Worm (Caenorhabditis elegans) whole organism, L4/young adult: ENCODE measurements around the gene F08D12.7.

Experiments
- W03F9.2 ChIP-seq: fragments of 150-350 bp; optimal IDR thresholded peaks from 2 replicates; lab custom pipeline; 2014; ENCODE audit warnings: missing biosample characterization, missing genetic modification characterization
- him-1 ChIP-seq: sonication (generic microtip); optimal IDR thresholded peaks from 2 replicates; lab custom pipeline; 2016; ENCODE audit warnings: missing genotype, missing genetic modification reagents, missing genetic modification characterization, missing compliant biosample characterization

DNA sequence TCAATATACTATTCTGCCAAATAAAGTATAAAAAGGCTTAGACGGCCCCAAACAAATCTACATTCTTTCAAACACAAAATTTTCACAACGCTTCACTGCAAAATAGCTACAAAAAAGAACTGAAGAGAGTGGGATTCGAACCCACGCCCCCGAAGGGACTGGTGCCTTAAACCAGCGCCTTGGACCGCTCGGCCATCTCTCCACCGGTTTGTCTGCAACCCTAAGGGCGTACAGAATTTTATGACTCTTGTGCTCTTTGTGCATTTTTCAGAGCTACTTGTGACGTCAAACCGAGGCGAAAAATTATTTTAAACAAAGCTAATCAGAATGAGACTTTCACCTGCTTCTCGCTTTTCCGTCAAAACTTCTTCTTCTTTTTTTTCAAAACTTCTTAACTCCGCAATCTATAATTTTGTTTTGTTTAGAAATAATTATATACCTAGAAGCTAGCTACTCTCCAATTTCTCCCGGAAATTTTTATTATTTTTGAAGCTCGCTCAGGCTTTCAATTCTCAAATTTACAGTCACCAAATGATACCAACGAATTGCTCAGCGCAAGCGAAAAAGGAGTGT lies 32.7 kb downstream of the F08D12.7 start, which contains the start of gene T05A8.8:
- TF ChIP-seq him-1 (tag; lab: Kevin White, UChicago) (no peak), W03F9.2 (tag; lab: Kevin White, UChicago) (no peak)
